Worm (Caenorhabditis elegans) whole organism, late embryonic: ENCODE results near the gene fbxc-27.

Source experiments
- ceh-19 ChIP-seq: fragments of 200-800 bp; sonication (Bioruptor generic); optimal IDR thresholded peaks from 2 replicates; lab custom pipeline; 2018; ENCODE audit warnings: mild to moderate bottlenecking, missing genetic modification characterization, missing compliant biosample characterization
- ceh-31 ChIP-seq: sonication (generic microtip); optimal IDR thresholded peaks from 2 replicates; lab custom pipeline; 2016; ENCODE audit warnings: missing genetic modification characterization, missing compliant biosample characterization
- ets-4 ChIP-seq: sonication (generic microtip); optimal IDR thresholded peaks from 2 replicates; lab custom pipeline; 2016; ENCODE audit warnings: missing genetic modification characterization, missing compliant biosample characterization
- fkh-6 ChIP-seq: sonication (generic microtip); optimal IDR thresholded peaks from 2 replicates; lab custom pipeline; 2016; ENCODE audit warnings: missing genetic modification characterization, missing compliant biosample characterization
- hlh-15 ChIP-seq: sonication (generic microtip); optimal IDR thresholded peaks from 2 replicates; lab custom pipeline; 2016; ENCODE audit warnings: missing genetic modification characterization, missing compliant biosample characterization
- nfya-1 ChIP-seq: sonication (generic microtip); optimal IDR thresholded peaks from 2 replicates; lab custom pipeline; 2017; ENCODE audit warnings: missing genetic modification characterization, mild to moderate bottlenecking, missing compliant biosample characterization, antibody characterized with exemption, moderate library complexity
- nhr-11 ChIP-seq: fragments of 150-350 bp; optimal IDR thresholded peaks from 2 replicates; lab custom pipeline; 2014; ENCODE audit warnings: missing biosample characterization, missing genetic modification characterization
- nhr-232 ChIP-seq: sonication (generic microtip); optimal IDR thresholded peaks from 2 replicates; lab custom pipeline; 2016; ENCODE audit warnings: missing genetic modification characterization, missing compliant biosample characterization

ce11 chrII:913222-913722, 3.7 kb downstream of the fbxc-27 start, which contains the start of gene fbxc-33:
- no peak for TF ChIP-seq ceh-19 (GFP tag; lab: Kevin White, UChicago)
- TF ChIP-seq hlh-15 (tag; lab: Kevin White, UChicago) = no peak
- TF ChIP-seq fkh-6 (tag; lab: Kevin White, UChicago) = no peak
- no peak for TF ChIP-seq ceh-31 (tag; lab: Kevin White, UChicago)
- TF ChIP-seq nfya-1 (tag; lab: Kevin White, UChicago) = peak; percentile 9
- no peak for TF ChIP-seq ets-4
- no peak for TF ChIP-seq nhr-11 (tag; lab: Kevin White, UChicago)
- TF ChIP-seq nhr-232 = no peak
